Worm (Caenorhabditis elegans): ENCODE measurements around the gene smf-2.
A peak's percentile ranks its signal among the peaks of the same experiment; 100 is the strongest.

smf-2 gene

ce11 chrX:6745515-6745914, 27.0 kb upstream of the smf-2 start:
- TF ChIP-seq snu-23 (GFP tag; optimal IDR thresholded peaks at IDR 0.05), result peak; percentile 38
- no peak for TF ChIP-seq snpc-4 (tag; optimal IDR thresholded peaks at IDR 0.05)
- peak; percentile 69 for TF ChIP-seq nhr-71 (tag; optimal IDR thresholded peaks at IDR 0.05)
- peak; percentile 32 for TF ChIP-seq blmp-1 (tag; optimal IDR thresholded peaks at IDR 0.05)
- TF ChIP-seq elt-3 (tag; optimal IDR thresholded peaks at IDR 0.05), result peak in 1 of 6 experiments; percentile 7
- no peak for TF ChIP-seq irx-1 (tag; optimal IDR thresholded peaks at IDR 0.05)
- no peak for TF ChIP-seq tlp-1 (tag; optimal IDR thresholded peaks at IDR 0.05)
- peak in 1 of 3 experiments; percentile 3 for TF ChIP-seq ceh-82 (tag; optimal IDR thresholded peaks at IDR 0.05)
- TF ChIP-seq elt-2 (tag; optimal IDR thresholded peaks at IDR 0.05), result no peak
- TF ChIP-seq ztf-11 (tag; optimal IDR thresholded peaks at IDR 0.05), result no peak
- peak; percentile 21 for TF ChIP-seq mep-1 (tag; optimal IDR thresholded peaks at IDR 0.05)
- TF ChIP-seq nhr-85 (tag), result no peak
- TF ChIP-seq dsc-1 (tag; optimal IDR thresholded peaks at IDR 0.05), result peak; percentile 75
- TF ChIP-seq mab-9 (GFP tag; IDR thresholded peaks at IDR 0.05), result no peak
- TF ChIP-seq nhr-90 (tag; optimal IDR thresholded peaks at IDR 0.05; ENCODE audit: poor library complexity), result no peak
- no peak for TF ChIP-seq pax-3 (tag; optimal IDR thresholded peaks at IDR 0.05)
- no peak for TF ChIP-seq unc-62 (GFP tag; optimal IDR thresholded peaks at IDR 0.05)
- TF ChIP-seq dpl-1 (GFP tag; optimal IDR thresholded peaks at IDR 0.05), result no peak
- TF ChIP-seq swsn-7 (tag; optimal IDR thresholded peaks at IDR 0.05), result no peak
- peak; percentile 15 for TF ChIP-seq ceh-63 (GFP tag; optimal IDR thresholded peaks at IDR 0.05)
- no peak for TF ChIP-seq unc-86 (tag; optimal IDR thresholded peaks at IDR 0.05)
- no peak for TF ChIP-seq hlh-17 (GFP tag; optimal IDR thresholded peaks at IDR 0.05; ENCODE audit: borderline replicate concordance)
- no peak for TF ChIP-seq zip-4 (GFP tag; optimal IDR thresholded peaks at IDR 0.05)
- TF ChIP-seq fkh-4 (tag; optimal IDR thresholded peaks at IDR 0.05; ENCODE audit: borderline replicate concordance), result no peak
- TF ChIP-seq rnt-1 (tag; optimal IDR thresholded peaks at IDR 0.05), result peak; percentile 69
- peak; percentile 60 for TF ChIP-seq nhr-19 (GFP tag; conservative IDR thresholded peaks at IDR 0.05)
- TF ChIP-seq xbp-1 (tag; optimal IDR thresholded peaks at IDR 0.05), result no peak
- TF ChIP-seq egl-27 (tag; optimal IDR thresholded peaks at IDR 0.05), result peak in 1 of 2 experiments; percentile 33
- no peak for TF ChIP-seq ets-5 (GFP tag; IDR thresholded peaks at IDR 0.05)
- no peak for TF ChIP-seq F16B12.6 (tag; optimal IDR thresholded peaks at IDR 0.05)
- no peak for TF ChIP-seq pag-3 (tag; optimal IDR thresholded peaks at IDR 0.05; ENCODE audit: borderline replicate concordance, insufficient read depth)
- no peak for TF ChIP-seq ces-1 (GFP tag; optimal IDR thresholded peaks at IDR 0.05)
- peak; percentile 46 for TF ChIP-seq nhr-20 (tag; optimal IDR thresholded peaks at IDR 0.05)
- peak; percentile 68 for TF ChIP-seq lin-14 (GFP tag; optimal IDR thresholded peaks at IDR 0.05)
- TF ChIP-seq sptf-1 (tag; optimal IDR thresholded peaks at IDR 0.05), result no peak
- no peak for TF ChIP-seq C04F5.9 (tag; optimal IDR thresholded peaks at IDR 0.05)
- no peak for TF ChIP-seq ztf-4 (tag; optimal IDR thresholded peaks at IDR 0.05)
- TF ChIP-seq nhr-11 (tag; optimal IDR thresholded peaks at IDR 0.05), result no peak
- TF ChIP-seq Y116A8C.19 (tag; optimal IDR thresholded peaks at IDR 0.05; ENCODE audit: borderline replicate concordance), result no peak
- TF ChIP-seq lir-3 (tag; optimal IDR thresholded peaks at IDR 0.05; ENCODE audit: poor library complexity), result no peak
- TF ChIP-seq unc-130 (tag; optimal IDR thresholded peaks at IDR 0.05), result peak; percentile 36
- TF ChIP-seq alr-1 (tag; optimal IDR thresholded peaks at IDR 0.05; ENCODE audit: borderline replicate concordance), result no peak

- TF ChIP-seq pax-3 (tag; optimal IDR thresholded peaks at IDR 0.05), result no peak
- TF ChIP-seq zip-4 (GFP tag; optimal IDR thresholded peaks at IDR 0.05), result no peak
- peak; percentile 19 for TF ChIP-seq swsn-7 (tag; optimal IDR thresholded peaks at IDR 0.05)
- TF ChIP-seq sup-37 (GFP tag; optimal IDR thresholded peaks at IDR 0.05), result no peak
- TF ChIP-seq fkh-4 (tag; optimal IDR thresholded peaks at IDR 0.05; ENCODE audit: borderline replicate concordance), result no peak
- TF ChIP-seq nhr-28 (tag; optimal IDR thresholded peaks at IDR 0.05), result no peak
- TF ChIP-seq pag-3 (tag; optimal IDR thresholded peaks at IDR 0.05; ENCODE audit: borderline replicate concordance, insufficient read depth), result no peak
- TF ChIP-seq mdl-1 (tag; optimal IDR thresholded peaks at IDR 0.05), result peak in 1 of 2 experiments; percentile 73
- TF ChIP-seq pqm-1 (tag; optimal IDR thresholded peaks at IDR 0.05), result no peak
- no peak for TF ChIP-seq lin-13 (GFP tag; optimal IDR thresholded peaks at IDR 0.05)
- TF ChIP-seq lin-14 (GFP tag; optimal IDR thresholded peaks at IDR 0.05), result peak; percentile 85
- TF ChIP-seq efl-3 (GFP tag; optimal IDR thresholded peaks at IDR 0.05), result no peak
- no peak for TF ChIP-seq ceh-88 (GFP tag; IDR thresholded peaks at IDR 0.05)
- no peak for TF ChIP-seq C04F5.9 (tag; optimal IDR thresholded peaks at IDR 0.05)
- no peak for TF ChIP-seq alr-1 (tag; optimal IDR thresholded peaks at IDR 0.05; ENCODE audit: borderline replicate concordance)
- no peak for TF ChIP-seq nhr-237 (tag; optimal IDR thresholded peaks at IDR 0.05)
- TF ChIP-seq elt-3 (tag; optimal IDR thresholded peaks at IDR 0.05), result no peak
- no peak for TF ChIP-seq hlh-17 (GFP tag; optimal IDR thresholded peaks at IDR 0.05; ENCODE audit: borderline replicate concordance)
- TF ChIP-seq unc-30 (tag; optimal IDR thresholded peaks at IDR 0.05), result no peak
- TF ChIP-seq nhr-11 (tag; optimal IDR thresholded peaks at IDR 0.05), result no peak
- TF ChIP-seq tlp-1 (tag; optimal IDR thresholded peaks at IDR 0.05), result no peak
Measured at ce11 chrX:6744978-6745377, 26.5 kb upstream of the smf-2 start.
